Worm (Caenorhabditis elegans): ENCODE measurements around the gene F48F5.8.

Gene F48F5.8

DNA sequence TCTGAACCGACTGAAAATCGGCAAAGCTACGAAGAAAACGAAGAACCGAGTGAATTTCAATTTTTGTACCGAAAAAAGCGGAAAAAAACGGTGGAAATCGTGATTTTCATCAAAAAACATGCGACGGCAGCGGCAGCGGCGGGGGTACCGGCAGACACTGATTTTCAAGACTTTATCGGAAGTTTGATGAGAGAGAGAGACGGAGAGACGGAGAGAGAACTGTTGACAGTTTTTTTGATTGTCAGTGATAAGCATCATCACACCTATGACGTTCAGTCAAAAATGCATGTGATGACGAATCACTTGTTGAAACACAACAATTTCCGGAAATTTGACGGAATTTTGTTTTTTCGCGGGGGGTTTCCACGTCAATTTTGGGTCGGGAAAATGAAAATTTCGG, 11.7 kb upstream of the F48F5.8 start (continued):
- TF ChIP-seq ctbp-1 (GFP tag; IDR thresholded peaks at IDR 0.05) (no peak), dpl-1 (GFP tag; optimal IDR thresholded peaks at IDR 0.05) (no peak), F49E8.2 (tag; optimal IDR thresholded peaks at IDR 0.05; ENCODE audit: borderline replicate concordance) (no peak), nhr-111 (GFP tag; optimal IDR thresholded peaks at IDR 0.05) (no peak), mdl-1 (tag; optimal IDR thresholded peaks at IDR 0.05) (peak in 1 of 2 experiments; percentile 46), R02D3.7 (tag; optimal IDR thresholded peaks at IDR 0.05) (no peak), mes-2 (tag; optimal IDR thresholded peaks at IDR 0.05; ENCODE audit: poor library complexity, severe bottlenecking) (no peak), snpc-1.2 (GFP tag; IDR thresholded peaks at IDR 0.05) (no peak), zip-11 (GFP tag; IDR thresholded peaks at IDR 0.05) (no peak), nhr-11 (tag; optimal IDR thresholded peaks at IDR 0.05) (no peak), D1046.2 (GFP tag; IDR thresholded peaks at IDR 0.05) (no peak), ztf-11 (tag; optimal IDR thresholded peaks at IDR 0.05) (no peak), sdz-12 (GFP tag; optimal IDR thresholded peaks at IDR 0.05) (no peak), F10B5.3 (tag; optimal IDR thresholded peaks at IDR 0.05) (no peak), fos-1 (tag; optimal IDR thresholded peaks at IDR 0.05) (no peak), attf-4 (tag; optimal IDR thresholded peaks at IDR 0.05) (no peak), T20F7.1 (GFP tag; optimal IDR thresholded peaks at IDR 0.05) (no peak), unc-130 (GFP tag; optimal IDR thresholded peaks at IDR 0.05) (no peak), madf-5 (GFP tag; IDR thresholded peaks at IDR 0.05) (no peak)

DNA sequence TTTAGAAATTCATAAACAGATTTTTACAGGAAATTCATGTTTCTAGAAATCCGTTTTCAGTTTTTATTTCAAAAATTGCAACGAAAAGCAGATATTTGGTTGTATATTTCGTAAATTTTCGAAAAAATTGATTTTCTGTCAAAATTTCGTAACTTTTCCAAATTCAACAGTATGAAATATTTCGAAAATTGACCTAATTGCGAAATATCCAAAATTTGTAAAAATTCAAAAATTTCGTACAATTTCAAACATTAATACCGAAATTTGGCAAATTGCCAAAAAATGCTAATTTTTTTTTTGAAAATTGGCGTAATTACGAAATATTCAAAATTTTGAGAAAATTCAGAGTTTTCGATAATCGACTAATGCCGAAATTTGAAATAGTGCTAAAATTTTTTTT, 11.2 kb upstream of the F48F5.8 start:
- TF ChIP-seq T20F7.1 (GFP tag; optimal IDR thresholded peaks at IDR 0.05) (no peak), unc-62 (GFP tag; optimal IDR thresholded peaks at IDR 0.05 in 1 of 2) (peak in 1 of 2 experiments; percentile 64), unc-62 (tag; optimal IDR thresholded peaks at IDR 0.05) (no peak)

DNA sequence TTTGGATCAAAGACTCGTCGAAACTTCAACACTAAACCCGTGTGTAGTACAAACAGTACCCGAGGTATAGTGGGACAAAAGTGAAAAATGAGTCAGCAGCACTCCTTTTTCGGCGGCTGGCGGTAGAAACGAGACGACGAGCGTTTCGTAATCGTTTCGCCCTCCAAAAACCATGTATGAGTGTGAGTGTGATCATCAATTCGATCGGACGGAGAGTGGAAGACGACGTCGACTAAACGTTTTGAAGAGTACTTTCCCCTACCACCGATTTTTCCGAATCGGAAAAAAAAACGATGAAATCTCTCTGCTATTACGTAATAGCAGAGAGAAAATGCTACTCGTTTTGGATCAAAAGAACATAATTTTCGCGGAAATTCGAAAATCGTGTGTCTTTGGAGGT, 9.7 kb upstream of the F48F5.8 start:
- TF ChIP-seq nhr-25 (tag; optimal IDR thresholded peaks at IDR 0.05; ENCODE audit: borderline replicate concordance, insufficient read depth) (peak; percentile 56), egl-43 (GFP tag; IDR thresholded peaks at IDR 0.05) (no peak), ceh-82 (tag; optimal IDR thresholded peaks at IDR 0.05) (no peak), unc-62 (GFP tag; optimal IDR thresholded peaks at IDR 0.05 in 1 of 2) (peak in 1 of 2 experiments; percentile 73), unc-62 (tag; optimal IDR thresholded peaks at IDR 0.05) (no peak), zip-11 (GFP tag; IDR thresholded peaks at IDR 0.05) (no peak), F37D6.2 (tag; optimal IDR thresholded peaks at IDR 0.05) (no peak), hlh-30 (tag; optimal IDR thresholded peaks at IDR 0.05; ENCODE audit: insufficient read depth) (peak; percentile 41), nhr-77 (tag; optimal IDR thresholded peaks at IDR 0.05) (no peak), zfp-2 (tag; optimal IDR thresholded peaks at IDR 0.05) (no peak), F10B5.3 (tag; optimal IDR thresholded peaks at IDR 0.05) (no peak), madf-9 (GFP tag; conservative IDR thresholded peaks at IDR 0.05) (no peak), daf-12 (tag; optimal IDR thresholded peaks at IDR 0.05) (no peak), skn-1 (tag; optimal IDR thresholded peaks at IDR 0.05) (no peak), mdl-1 (tag; optimal IDR thresholded peaks at IDR 0.05) (no peak), D1046.2 (GFP tag; IDR thresholded peaks at IDR 0.05) (no peak), unc-130 (GFP tag; optimal IDR thresholded peaks at IDR 0.05) (no peak), vab-7 (GFP tag; IDR thresholded peaks at IDR 0.05) (no peak), mep-1 (tag; optimal IDR thresholded peaks at IDR 0.05) (peak; percentile 35), ceh-28 (tag; optimal IDR thresholded peaks at IDR 0.05) (no peak), ctbp-1 (GFP tag; IDR thresholded peaks at IDR 0.05) (no peak), hlh-11 (tag; optimal IDR thresholded peaks at IDR 0.05) (peak; percentile 9), gei-8 (GFP tag; optimal IDR thresholded peaks at IDR 0.05) (no peak), dve-1 (tag; optimal IDR thresholded peaks at IDR 0.05; ENCODE audit: insufficient read depth) (peak; percentile 11), egl-27 (tag; optimal IDR thresholded peaks at IDR 0.05) (no peak), F26F4.8 (GFP tag; conservative IDR thresholded peaks at IDR 0.05) (no peak), lin-1 (GFP tag; IDR thresholded peaks at IDR 0.05) (no peak), zag-1 (tag; optimal IDR thresholded peaks at IDR 0.05) (no peak), php-3 (GFP tag; IDR thresholded peaks at IDR 0.05) (no peak), snpc-1.2 (GFP tag; IDR thresholded peaks at IDR 0.05) (no peak), F49E8.2 (tag; optimal IDR thresholded peaks at IDR 0.05; ENCODE audit: borderline replicate concordance) (no peak), ceh-62 (tag; optimal IDR thresholded peaks at IDR 0.05) (no peak), hmg-1.1 (GFP tag; IDR thresholded peaks at IDR 0.05) (0 out of 2 replicates have a peak, but pooled peaks have one; percentile 29), nhr-237 (tag; optimal IDR thresholded peaks at IDR 0.05) (no peak), nhr-28 (tag; optimal IDR thresholded peaks at IDR 0.05) (peak; percentile 51), dmd-6 (GFP tag; IDR thresholded peaks at IDR 0.05) (no peak), R02D3.7 (tag; optimal IDR thresholded peaks at IDR 0.05) (no peak), sdz-12 (GFP tag; optimal IDR thresholded peaks at IDR 0.05) (no peak)

Data from whole organism, L4 larva.